Fruit fly (Drosophila melanogaster): Measurements from ENCODE around the gene kz.

The kz gene

DNA sequence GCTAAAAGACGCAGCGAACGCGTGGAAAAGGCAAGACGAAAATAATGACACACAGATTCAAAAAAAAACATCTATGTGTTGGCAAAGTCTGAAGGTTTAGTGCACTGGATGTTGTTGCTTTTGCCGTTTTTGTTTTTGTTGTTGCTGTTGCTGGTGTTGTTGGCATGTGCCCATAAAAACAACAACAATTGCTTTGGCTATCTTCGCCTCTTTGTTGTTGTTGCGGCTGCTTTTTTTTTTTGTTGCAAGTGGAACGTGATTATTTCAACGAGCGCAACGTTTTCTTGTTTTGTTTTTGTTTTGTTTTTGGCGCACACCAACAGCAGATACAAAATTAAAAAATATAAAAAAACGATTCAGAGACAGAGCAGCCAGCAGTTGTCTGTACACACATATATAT is 47.3 kb upstream of the kz start (continued):
- TF ChIP-seq Met (GFP tag; optimal IDR thresholded peaks at IDR 0.05) (no peak), svp (GFP tag) (peak; percentile 65), CG3919 (GFP tag; optimal IDR thresholded peaks at IDR 0.05) (peak; percentile 39), CG34406 (GFP tag; optimal IDR thresholded peaks at IDR 0.05) (peak; percentile 46), CG10669 (GFP tag; optimal IDR thresholded peaks at IDR 0.05) (peak; percentile 80), OdsH (GFP tag; optimal IDR thresholded peaks at IDR 0.05) (peak; percentile 29), CG1621 (tag; optimal IDR thresholded peaks at IDR 0.05) (peak; percentile 83), CG11902 (GFP tag; optimal IDR thresholded peaks at IDR 0.05) (no peak), CG7368 (GFP tag; optimal IDR thresholded peaks at IDR 0.05) (peak; percentile 60), CG6276 (GFP tag; optimal IDR thresholded peaks at IDR 0.05) (peak; percentile 96), CG6854 (GFP tag; optimal IDR thresholded peaks at IDR 0.05) (peak; percentile 59), CG31627 (GFP tag; optimal IDR thresholded peaks at IDR 0.05) (no peak), Sox14 (GFP tag; optimal IDR thresholded peaks at IDR 0.05) (peak; percentile 29), Smox (GFP tag; optimal IDR thresholded peaks at IDR 0.05) (no peak), net (GFP tag; optimal IDR thresholded peaks at IDR 0.05) (peak; percentile 85), fd59A (GFP tag; optimal IDR thresholded peaks at IDR 0.05) (peak; percentile 59), CG11294 (GFP tag; IDR thresholded peaks at IDR 0.05) (peak; percentile 52; the same call in 1 of the 2 replicates), achi (GFP tag; optimal IDR thresholded peaks at IDR 0.05) (peak; percentile 66), CG9139 (GFP tag; optimal IDR thresholded peaks at IDR 0.05) (peak; percentile 96)

DNA sequence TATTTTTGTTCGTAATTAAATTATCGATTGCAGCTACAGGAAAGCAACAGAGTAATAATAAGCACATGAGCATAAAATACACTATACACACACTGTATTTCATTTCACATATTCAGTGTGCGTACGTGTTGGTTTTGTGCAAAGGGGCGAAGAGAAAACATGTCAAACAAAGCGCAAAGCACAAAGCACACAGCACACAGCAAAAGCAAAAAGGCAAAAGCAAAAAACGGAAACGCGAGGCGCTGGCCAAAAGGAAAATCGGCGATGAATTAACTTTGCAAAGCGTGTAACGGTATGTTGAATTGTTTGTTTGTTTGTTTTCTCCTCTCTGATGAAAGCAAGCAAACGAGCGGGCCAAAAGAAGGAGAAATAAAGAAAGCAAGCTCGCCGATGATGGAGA is 46.5 kb upstream of the kz start:
- TF ChIP-seq achi (GFP tag; optimal IDR thresholded peaks at IDR 0.05), result no peak
- TF ChIP-seq dsx (GFP tag; optimal IDR thresholded peaks at IDR 0.05; ENCODE audit: poor library complexity, severe bottlenecking), result peak; percentile 33
- peak; percentile 64; the same call in 2 of the 3 replicates for TF ChIP-seq CG6163 (GFP tag; IDR thresholded peaks at IDR 0.05)
- no peak for TF ChIP-seq Sox15 (GFP tag; optimal IDR thresholded peaks at IDR 0.05)
- peak; percentile 35 for TF ChIP-seq fkh (GFP tag; optimal IDR thresholded peaks at IDR 0.05)
- TF ChIP-seq Eip93F (GFP tag; optimal IDR thresholded peaks at IDR 0.05), result peak; percentile 16
- peak; percentile 33 for TF ChIP-seq Sox14 (GFP tag; optimal IDR thresholded peaks at IDR 0.05)
- TF ChIP-seq CG15336 (GFP tag; IDR thresholded peaks at IDR 0.05), result 0 out of 2 replicates have a peak, but pooled peaks have one; percentile 8
- no peak for TF ChIP-seq Eip75B (GFP tag; optimal IDR thresholded peaks at IDR 0.05)
- TF ChIP-seq Blimp-1 (GFP tag; optimal IDR thresholded peaks at IDR 0.05), result peak; percentile 9
- TF ChIP-seq CG6808 (GFP tag; optimal IDR thresholded peaks at IDR 0.05), result no peak
- TF ChIP-seq CG6854 (GFP tag; optimal IDR thresholded peaks at IDR 0.05), result peak; percentile 47
- no peak for TF ChIP-seq spab (GFP tag; optimal IDR thresholded peaks at IDR 0.05)
- peak; percentile 50; the same call in 1 of the 3 replicates for TF ChIP-seq eg (GFP tag; IDR thresholded peaks at IDR 0.05)
- TF ChIP-seq ss (GFP tag; optimal IDR thresholded peaks at IDR 0.05), result no peak
- no peak for TF ChIP-seq CG10631 (GFP tag; optimal IDR thresholded peaks at IDR 0.05)
- TF ChIP-seq Sox102F (GFP tag; optimal IDR thresholded peaks at IDR 0.05), result peak; percentile 16

- peak; percentile 18 for TF ChIP-seq CG6276 (GFP tag; optimal IDR thresholded peaks at IDR 0.05)
- no peak for TF ChIP-seq salr (GFP tag; optimal IDR thresholded peaks at IDR 0.05)
- TF ChIP-seq ss (GFP tag; optimal IDR thresholded peaks at IDR 0.05), result peak in 1 of 2 experiments; percentile 8
- TF ChIP-seq eg (GFP tag; IDR thresholded peaks at IDR 0.05), result peak; percentile 52; the same call in 2 of the 3 replicates
- 0 out of 3 replicates have a peak, but pooled peaks have one; percentile 42 for TF ChIP-seq CG8119 (GFP tag; IDR thresholded peaks at IDR 0.05)
- no peak for TF ChIP-seq achi (GFP tag; optimal IDR thresholded peaks at IDR 0.05)
- TF ChIP-seq Blimp-1 (GFP tag; optimal IDR thresholded peaks at IDR 0.05), result no peak
- TF ChIP-seq CG15336 (GFP tag; IDR thresholded peaks at IDR 0.05), result peak; percentile 31; the same call in 1 of the 2 replicates
- peak; percentile 48; the same call in 2 of the 3 replicates for TF ChIP-seq CG6163 (GFP tag; IDR thresholded peaks at IDR 0.05)
Observed at dm6 chrX:2286985-2287384, 45.1 kb upstream of the kz start.

- TF ChIP-seq CG6163 (GFP tag; IDR thresholded peaks at IDR 0.05) (no peak), fkh (GFP tag; optimal IDR thresholded peaks at IDR 0.05) (peak; percentile 38), ss (GFP tag; optimal IDR thresholded peaks at IDR 0.05) (no peak), vri (GFP tag; optimal IDR thresholded peaks at IDR 0.05) (peak; percentile 19), Eip78C (GFP tag) (peak; percentile 52), Eip93F (GFP tag; optimal IDR thresholded peaks at IDR 0.05) (no peak)
Observed at dm6 chrX:2286255-2286654, 44.4 kb upstream of the kz start.
